Worm (Caenorhabditis elegans): Measurements from ENCODE around the gene cyp-33C5.

- TF ChIP-seq dpl-1 (GFP tag; optimal IDR thresholded peaks at IDR 0.05) (peak; percentile 15), ces-1 (GFP tag; optimal IDR thresholded peaks at IDR 0.05) (no peak), dmd-6 (GFP tag; IDR thresholded peaks at IDR 0.05) (peak; percentile 85), pha-4 (GFP tag; IDR thresholded peaks at IDR 0.05) (no peak), pha-4 (tag; optimal IDR thresholded peaks at IDR 0.05) (no peak), ztf-11 (tag; optimal IDR thresholded peaks at IDR 0.05) (no peak), fkh-10 (GFP tag; optimal IDR thresholded peaks at IDR 0.05) (no peak), unc-39 (tag; optimal IDR thresholded peaks at IDR 0.05) (no peak)
Observed at ce11 chrV:2250126-2250590, 5.4 kb downstream of the cyp-33C5 start, which contains the start of gene cyp-33C7.

Data from whole organism, L4 larva.